Fruit fly (Drosophila melanogaster): ENCODE data around the gene CG33543.

DNA sequence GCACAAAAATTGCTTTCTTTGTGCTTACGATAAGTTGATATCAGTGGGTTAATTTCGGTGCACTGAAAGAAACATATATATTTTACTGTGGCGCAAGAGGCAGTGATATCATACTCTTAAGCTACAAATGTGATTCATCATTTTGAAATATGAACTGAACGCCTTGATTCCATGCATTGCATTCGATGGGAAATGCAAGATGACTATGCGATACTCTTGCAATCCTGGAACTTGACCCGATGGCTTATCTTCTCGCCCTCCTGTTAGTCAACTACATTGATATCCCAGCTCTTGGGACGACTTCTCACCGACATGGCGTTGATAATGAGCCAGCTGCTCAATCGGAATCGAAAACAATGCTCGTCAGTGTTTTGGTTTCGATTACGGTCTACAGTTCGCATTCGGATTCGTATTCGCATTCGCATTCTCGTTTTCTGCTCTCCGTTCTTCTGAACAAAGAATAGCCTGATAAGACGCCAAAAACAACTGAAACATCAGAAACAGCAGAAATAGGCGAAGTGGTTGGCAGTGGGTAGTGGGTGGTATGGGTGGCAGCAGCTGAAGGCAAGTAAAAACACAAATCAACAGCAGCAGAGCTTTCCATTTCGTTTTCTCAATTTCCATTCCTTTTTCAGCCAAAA is 16.7 kb downstream of the CG33543 start:
- TF ChIP-seq Hr4 (GFP tag; optimal IDR thresholded peaks at IDR 0.05), result no peak
- no peak for TF ChIP-seq CG10631 (GFP tag; optimal IDR thresholded peaks at IDR 0.05)
- no peak for TF ChIP-seq Blimp-1 (GFP tag; optimal IDR thresholded peaks at IDR 0.05)
- no peak for TF ChIP-seq Hr38 (GFP tag; optimal IDR thresholded peaks at IDR 0.05)
- TF ChIP-seq lz (GFP tag; optimal IDR thresholded peaks at IDR 0.05), result no peak
- no peak for TF ChIP-seq acj6 (GFP tag; optimal IDR thresholded peaks at IDR 0.05)
- no peak for TF ChIP-seq CG3032 (tag; optimal IDR thresholded peaks at IDR 0.05)
- TF ChIP-seq CG6854 (GFP tag; optimal IDR thresholded peaks at IDR 0.05), result no peak
- no peak for TF ChIP-seq cyc (GFP tag; optimal IDR thresholded peaks at IDR 0.05)
- TF ChIP-seq Hr39 (GFP tag; optimal IDR thresholded peaks at IDR 0.05), result no peak
- TF ChIP-seq eg (GFP tag; IDR thresholded peaks at IDR 0.05), result no peak
- peak; percentile 35 for TF ChIP-seq Sox102F (GFP tag; optimal IDR thresholded peaks at IDR 0.05)
- no peak for TF ChIP-seq CG8319 (GFP tag; optimal IDR thresholded peaks at IDR 0.05)
